Fruit fly (Drosophila melanogaster): Measurements from ENCODE around the gene ppk.

The ppk gene

dm6 chr2L:14346588-14346987, 34.4 kb downstream of the ppk start, which contains the start of gene Send2:
Gene Send2 (minus strand): TSS chr2L:14346688.
- TF ChIP-seq Sox14 (GFP tag; optimal IDR thresholded peaks at IDR 0.05), result no peak
- TF ChIP-seq Sox102F (GFP tag; optimal IDR thresholded peaks at IDR 0.05), result no peak
- TF ChIP-seq CG10669 (GFP tag; optimal IDR thresholded peaks at IDR 0.05), result no peak
- no peak for TF ChIP-seq Sox15 (GFP tag; optimal IDR thresholded peaks at IDR 0.05)
- no peak for TF ChIP-seq esn (GFP tag; optimal IDR thresholded peaks at IDR 0.05)
- no peak for TF ChIP-seq fd85E (GFP tag; optimal IDR thresholded peaks at IDR 0.05)
- no peak for TF ChIP-seq OdsH (GFP tag; optimal IDR thresholded peaks at IDR 0.05)
- TF ChIP-seq Hr39 (GFP tag; optimal IDR thresholded peaks at IDR 0.05), result no peak
- TF ChIP-seq CG6163 (GFP tag; IDR thresholded peaks at IDR 0.05), result no peak
- no peak for TF ChIP-seq CG4318 (GFP tag; optimal IDR thresholded peaks at IDR 0.05)
- TF ChIP-seq eg (GFP tag; IDR thresholded peaks at IDR 0.05), result no peak
- TF ChIP-seq CG11294 (GFP tag; IDR thresholded peaks at IDR 0.05), result no peak
- TF ChIP-seq Hr4 (GFP tag; optimal IDR thresholded peaks at IDR 0.05), result no peak
- no peak for TF ChIP-seq net (GFP tag; optimal IDR thresholded peaks at IDR 0.05)
- no peak for TF ChIP-seq acj6 (GFP tag; optimal IDR thresholded peaks at IDR 0.05)

- TF ChIP-seq Blimp-1 (GFP tag; optimal IDR thresholded peaks at IDR 0.05), result no peak
- no peak for TF ChIP-seq Lpt (GFP tag; optimal IDR thresholded peaks at IDR 0.05)
- TF ChIP-seq esn (GFP tag; optimal IDR thresholded peaks at IDR 0.05), result no peak
- no peak for TF ChIP-seq Ets96B (tag; optimal IDR thresholded peaks at IDR 0.05)
- TF ChIP-seq Hr39 (GFP tag; optimal IDR thresholded peaks at IDR 0.05), result no peak
- no peak for TF ChIP-seq CG10669 (GFP tag; optimal IDR thresholded peaks at IDR 0.05)
- no peak for TF ChIP-seq topi (GFP tag; optimal IDR thresholded peaks at IDR 0.05)
- TF ChIP-seq CG31627 (GFP tag; optimal IDR thresholded peaks at IDR 0.05), result no peak
- no peak for TF ChIP-seq CG8119 (GFP tag; IDR thresholded peaks at IDR 0.05)
- no peak for TF ChIP-seq CG7368 (GFP tag; optimal IDR thresholded peaks at IDR 0.05)
- no peak for TF ChIP-seq CG1621 (tag; optimal IDR thresholded peaks at IDR 0.05)
- TF ChIP-seq Sox15 (GFP tag; optimal IDR thresholded peaks at IDR 0.05), result no peak
- TF ChIP-seq CG6854 (GFP tag; optimal IDR thresholded peaks at IDR 0.05), result no peak
- no peak for TF ChIP-seq pdm3 (GFP tag; optimal IDR thresholded peaks at IDR 0.05)
- TF ChIP-seq CG16779 (tag; optimal IDR thresholded peaks at IDR 0.05), result no peak
- TF ChIP-seq Ets21C (GFP tag; optimal IDR thresholded peaks at IDR 0.05), result no peak
- no peak for TF ChIP-seq CG6276 (GFP tag; optimal IDR thresholded peaks at IDR 0.05)
These were observed 40.0 kb downstream of the ppk start for dm6 chr2L:14340964-14341363.

dm6 chr2L:14337940-14338339, 43.0 kb downstream of the ppk start, which contains the start of gene CG15286:
Gene CG15286 (plus strand): TSS chr2L:14338240.
- TF ChIP-seq CG32006 (GFP tag; optimal IDR thresholded peaks at IDR 0.05), result no peak
- no peak for TF ChIP-seq CG16779 (tag; optimal IDR thresholded peaks at IDR 0.05)
- no peak for TF ChIP-seq CG11762 (GFP tag; optimal IDR thresholded peaks at IDR 0.05; ENCODE audit: insufficient read depth)
- no peak for TF ChIP-seq CG3919 (GFP tag; optimal IDR thresholded peaks at IDR 0.05)
- TF ChIP-seq esn (GFP tag; optimal IDR thresholded peaks at IDR 0.05), result no peak
- TF ChIP-seq Hr4 (GFP tag; optimal IDR thresholded peaks at IDR 0.05), result no peak

- TF ChIP-seq CG10631 (GFP tag; optimal IDR thresholded peaks at IDR 0.05), result no peak
- TF ChIP-seq salr (GFP tag; optimal IDR thresholded peaks at IDR 0.05), result no peak
- no peak for TF ChIP-seq CG6792 (GFP tag; optimal IDR thresholded peaks at IDR 0.05)
- no peak for TF ChIP-seq dsx (GFP tag; optimal IDR thresholded peaks at IDR 0.05; ENCODE audit: poor library complexity, severe bottlenecking)
- TF ChIP-seq CG8119 (GFP tag; IDR thresholded peaks at IDR 0.05), result no peak
- TF ChIP-seq CG1621 (tag; optimal IDR thresholded peaks at IDR 0.05), result no peak
- TF ChIP-seq Sox102F (GFP tag; optimal IDR thresholded peaks at IDR 0.05), result no peak
- no peak for TF ChIP-seq fd59A (GFP tag; optimal IDR thresholded peaks at IDR 0.05)
- no peak for TF ChIP-seq Eip78C (GFP tag)
- TF ChIP-seq svp (GFP tag), result no peak
- no peak for TF ChIP-seq pdm3 (GFP tag; optimal IDR thresholded peaks at IDR 0.05)
- TF ChIP-seq Sox14 (GFP tag; optimal IDR thresholded peaks at IDR 0.05), result no peak
- no peak for TF ChIP-seq Ets96B (tag; optimal IDR thresholded peaks at IDR 0.05)
- no peak for TF ChIP-seq ss (GFP tag; optimal IDR thresholded peaks at IDR 0.05)
- no peak for TF ChIP-seq fkh (GFP tag; optimal IDR thresholded peaks at IDR 0.05)
These were observed 44.6 kb downstream of the ppk start for dm6 chr2L:14336311-14336836.
